Worm (Caenorhabditis elegans) whole organism, mixed stage, embryonic: Measurements from ENCODE around the gene F58B6.1.

Experiments
- M03D4.4 ChIP-seq: sonication (generic microtip); optimal IDR thresholded peaks from 2 replicates; lab custom pipeline; 2017; ENCODE audit warnings: mild to moderate bottlenecking, missing genetic modification characterization, missing compliant biosample characterization
- bed-3 ChIP-seq: fragments of 200-800 bp; sonication (Bioruptor generic); optimal IDR thresholded peaks from 3 replicates; lab custom pipeline; 2018; ENCODE audit warnings: mild to moderate bottlenecking, missing genetic modification characterization, moderate library complexity, missing compliant biosample characterization
- blmp-1 ChIP-seq: fragments of 150-350 bp; optimal IDR thresholded peaks from 2 replicates; lab custom pipeline; 2014; ENCODE audit warnings: missing biosample characterization, missing genetic modification characterization
- ceh-39 ChIP-seq: fragments of 150-350 bp; optimal IDR thresholded peaks from 2 replicates; lab custom pipeline; 2014; ENCODE audit warnings: missing biosample characterization, missing genetic modification characterization
- ceh-43 ChIP-seq: fragments of 200-800 bp; sonication (Bioruptor generic); optimal IDR thresholded peaks from 2 replicates; lab custom pipeline; 2018; ENCODE audit warnings: mild to moderate bottlenecking, missing genetic modification characterization, moderate library complexity, missing compliant biosample characterization
- ceh-83 ChIP-seq: fragments of 200-800 bp; sonication (Bioruptor generic); optimal IDR thresholded peaks from 2 replicates; lab custom pipeline; 2018; ENCODE audit warnings: mild to moderate bottlenecking, missing genetic modification characterization, missing compliant biosample characterization
- ces-1 ChIP-seq: fragments of 150-350 bp; optimal IDR thresholded peaks from 2 replicates; lab custom pipeline; 2014; ENCODE audit warnings: missing biosample characterization, missing genetic modification reagents, missing genetic modification characterization
- cnd-1 ChIP-seq: fragments of 200-800 bp; sonication (Bioruptor generic); optimal IDR thresholded peaks from 2 replicates; lab custom pipeline; 2018; ENCODE audit warnings: mild to moderate bottlenecking, missing genetic modification characterization, missing compliant biosample characterization
- drap-1 ChIP-seq: fragments of 200-800 bp; sonication (Bioruptor generic); optimal IDR thresholded peaks from 3 replicates; lab custom pipeline; 2018; ENCODE audit warnings: mild to moderate bottlenecking, missing genetic modification characterization, missing compliant biosample characterization
- elt-1 ChIP-seq: sonication (generic microtip); optimal IDR thresholded peaks from 2 replicates; lab custom pipeline; 2017; ENCODE audit warnings: missing genetic modification characterization, mild to moderate bottlenecking, missing compliant biosample characterization, antibody characterized with exemption, moderate library complexity, borderline replicate concordance; ENCODE audit not compliant: insufficient read depth
- elt-3 ChIP-seq: fragments of 150-350 bp; optimal IDR thresholded peaks from 2 replicates; lab custom pipeline; 2014; ENCODE audit warnings: missing biosample characterization, missing genetic modification characterization
- flh-1 ChIP-seq: fragments of 200-800 bp; sonication (Bioruptor generic); optimal IDR thresholded peaks from 2 replicates; lab custom pipeline; 2018; ENCODE audit warnings: mild to moderate bottlenecking, missing genetic modification characterization, moderate library complexity, missing compliant biosample characterization
- ham-2 ChIP-seq: fragments of 200-800 bp; sonication (Bioruptor generic); optimal IDR thresholded peaks from 2 replicates; lab custom pipeline; 2018; ENCODE audit warnings: mild to moderate bottlenecking, missing genetic modification characterization, missing compliant biosample characterization
- hlh-1 ChIP-seq: fragments of 150-350 bp; optimal IDR thresholded peaks from 2 replicates; lab custom pipeline; 2014; ENCODE audit warnings: missing biosample characterization, missing genetic modification reagents, missing genetic modification characterization
- lin-13 ChIP-seq: fragments of 150-350 bp; optimal IDR thresholded peaks from 2 replicates; lab custom pipeline; 2014; ENCODE audit warnings: missing biosample characterization, missing genetic modification characterization
- lin-32 ChIP-seq: fragments of 200-800 bp; sonication (Bioruptor generic); optimal IDR thresholded peaks from 2 replicates; lab custom pipeline; 2018; ENCODE audit warnings: mild to moderate bottlenecking, missing genetic modification characterization, missing compliant biosample characterization
- lsy-2 ChIP-seq: fragments of 150-350 bp; optimal IDR thresholded peaks from 2 replicates; lab custom pipeline; 2014; ENCODE audit warnings: missing biosample characterization, missing genetic modification characterization
- mab-5 ChIP-seq: fragments of 150-350 bp; optimal IDR thresholded peaks from 2 replicates; lab custom pipeline; 2014; ENCODE audit warnings: missing biosample characterization, missing genetic modification characterization
- mep-1 ChIP-seq: fragments of 150-350 bp; optimal IDR thresholded peaks from 2 replicates; lab custom pipeline; 2017; ENCODE audit warnings: missing biosample characterization, missing genetic modification reagents, missing genetic modification characterization, inconsistent platforms
- mls-2 ChIP-seq: sonication (generic microtip); optimal IDR thresholded peaks from 2 replicates; lab custom pipeline; 2016; ENCODE audit warnings: mild to moderate bottlenecking, missing genetic modification characterization, moderate library complexity, missing compliant biosample characterization
- nhr-12 ChIP-seq: fragments of 150-350 bp; optimal IDR thresholded peaks from 2 replicates; lab custom pipeline; 2014; ENCODE audit warnings: missing biosample characterization, missing genetic modification characterization
- nhr-2 ChIP-seq: fragments of 150-350 bp; optimal IDR thresholded peaks from 2 replicates; lab custom pipeline; 2014; ENCODE audit warnings: missing biosample characterization, missing genetic modification characterization
- nhr-237 ChIP-seq: fragments of 150-350 bp; optimal IDR thresholded peaks from 2 replicates; lab custom pipeline; 2014; ENCODE audit warnings: missing biosample characterization, missing genetic modification characterization
- nhr-28 ChIP-seq: fragments of 150-350 bp; optimal IDR thresholded peaks from 2 replicates; lab custom pipeline; 2014; ENCODE audit warnings: missing biosample characterization, missing genetic modification characterization
- nhr-76 ChIP-seq: sonication (generic microtip); optimal IDR thresholded peaks from 2 replicates; lab custom pipeline; 2017; ENCODE audit warnings: missing biosample characterization, missing genetic modification characterization
- pha-4 ChIP-seq: fragments of 150-350 bp; optimal IDR thresholded peaks from 2 replicates; lab custom pipeline; 2018; ENCODE audit warnings: missing biosample characterization, missing genetic modification reagents, missing genetic modification characterization
- sem-2 ChIP-seq: fragments of 200-800 bp; sonication (Bioruptor generic); optimal IDR thresholded peaks from 2 replicates; lab custom pipeline; 2018; ENCODE audit warnings: mild to moderate bottlenecking, missing genetic modification characterization, missing compliant biosample characterization
- snpc-4 ChIP-seq: fragments of 150-350 bp; optimal IDR thresholded peaks from 2 replicates; lab custom pipeline; 2014; ENCODE audit warnings: missing biosample characterization, missing genetic modification characterization
- sptf-1 ChIP-seq: sonication (generic microtip); optimal IDR thresholded peaks from 2 replicates; lab custom pipeline; 2017; ENCODE audit warnings: mild to moderate bottlenecking, missing genetic modification characterization, moderate library complexity, missing compliant biosample characterization
- tbx-8 ChIP-seq: fragments of 200-800 bp; sonication (Bioruptor generic); optimal IDR thresholded peaks from 2 replicates; lab custom pipeline; 2018; ENCODE audit warnings: mild to moderate bottlenecking, missing genetic modification characterization, moderate library complexity, missing compliant biosample characterization
- unc-120 ChIP-seq: sonication (generic microtip); optimal IDR thresholded peaks from 2 replicates; lab custom pipeline; 2017; ENCODE audit warnings: missing genetic modification characterization, missing compliant biosample characterization; ENCODE audit not compliant: poor library complexity, severe bottlenecking
- unc-39 ChIP-seq: fragments of 150-350 bp; optimal IDR thresholded peaks from 2 replicates; lab custom pipeline; 2014; ENCODE audit warnings: missing biosample characterization, missing genetic modification characterization
- unc-62 ChIP-seq: fragments of 150-350 bp; optimal IDR thresholded peaks from 2 replicates; lab custom pipeline; 2014; ENCODE audit warnings: missing biosample characterization, missing genetic modification reagents, missing genetic modification characterization
- zip-8 ChIP-seq: fragments of 150-350 bp; optimal IDR thresholded peaks from 2 replicates; lab custom pipeline; 2014; ENCODE audit warnings: missing biosample characterization, missing genetic modification characterization
- ztf-11 ChIP-seq: fragments of 150-350 bp; optimal IDR thresholded peaks from 2 replicates; lab custom pipeline; 2014; ENCODE audit warnings: missing biosample characterization, missing genetic modification characterization

Gene F58B6.1

ce11 chrIII:1099523-1099922 is 16.2 kb downstream of the F58B6.1 start:
- TF ChIP-seq mep-1 (tag; lab: Kevin White, UChicago) (no peak), hlh-1 (tag; lab: Kevin White, UChicago) (no peak), nhr-2 (no peak), snpc-4 (no peak), ham-2 (GFP tag; lab: Kevin White, UChicago) (no peak), ceh-83 (GFP tag; lab: Kevin White, UChicago) (no peak), nhr-28 (tag; lab: Kevin White, UChicago) (no peak), elt-1 (tag; lab: Kevin White, UChicago) (no peak), sptf-1 (tag; lab: Kevin White, UChicago) (no peak), M03D4.4 (no peak), unc-39 (tag; lab: Kevin White, UChicago) (no peak), mls-2 (no peak), drap-1 (GFP tag; lab: Kevin White, UChicago) (no peak), zip-8 (tag; lab: Kevin White, UChicago) (no peak), sem-2 (GFP tag; lab: Kevin White, UChicago) (no peak)

- TF ChIP-seq nhr-237 (tag; lab: Kevin White, UChicago) (no peak), unc-62 (no peak), snpc-4 (no peak), cnd-1 (tag; lab: Kevin White, UChicago) (no peak), drap-1 (GFP tag; lab: Kevin White, UChicago) (no peak), sptf-1 (tag; lab: Kevin White, UChicago) (no peak), unc-120 (tag; lab: Kevin White, UChicago) (no peak), M03D4.4 (no peak), lsy-2 (tag; lab: Kevin White, UChicago) (no peak), ceh-43 (GFP tag; lab: Kevin White, UChicago) (no peak), sem-2 (GFP tag; lab: Kevin White, UChicago) (no peak), flh-1 (GFP tag; lab: Kevin White, UChicago) (no peak), pha-4 (tag; lab: Kevin White, UChicago) (no peak), nhr-76 (no peak), elt-3 (tag; lab: Kevin White, UChicago) (no peak), elt-1 (tag; lab: Kevin White, UChicago) (no peak), lin-32 (GFP tag; lab: Kevin White, UChicago) (no peak), ceh-83 (GFP tag; lab: Kevin White, UChicago) (no peak), ham-2 (GFP tag; lab: Kevin White, UChicago) (no peak), lin-13 (no peak)
Measured at ce11 chrIII:1094391-1094790, 21.3 kb downstream of the F58B6.1 start.

DNA sequence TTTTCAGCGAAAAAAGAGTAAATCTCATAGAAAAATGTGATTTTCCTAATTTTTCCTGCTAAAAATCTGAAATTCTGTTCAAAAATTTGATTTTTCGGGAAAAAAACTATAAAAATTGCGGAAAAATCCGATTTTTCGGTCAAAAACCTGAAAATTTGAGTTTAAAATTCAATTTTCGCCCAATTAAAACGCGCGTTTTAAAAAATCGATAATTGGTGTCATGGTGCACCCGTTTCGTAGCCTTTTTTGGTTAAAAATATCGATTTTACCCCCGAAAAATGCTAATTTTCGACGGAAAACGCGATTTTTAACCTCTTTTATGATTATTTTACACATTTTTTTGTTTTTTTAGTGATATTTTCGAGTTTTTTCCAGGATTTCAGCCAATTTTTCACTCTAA is 30.8 kb downstream of the F58B6.1 start:
- peak; percentile 52 for TF ChIP-seq ces-1 (GFP tag; lab: Kevin White, UChicago)
- TF ChIP-seq pha-4 (tag; lab: Kevin White, UChicago) = no peak
- TF ChIP-seq ceh-39 (tag; lab: Kevin White, UChicago) = peak; percentile 19
- no peak for TF ChIP-seq flh-1 (GFP tag; lab: Kevin White, UChicago)
- no peak for TF ChIP-seq tbx-8 (GFP tag; lab: Kevin White, UChicago)
- no peak for TF ChIP-seq unc-39 (tag; lab: Kevin White, UChicago)

- TF ChIP-seq bed-3 (GFP tag; lab: Kevin White, UChicago) = no peak
- TF ChIP-seq drap-1 (GFP tag; lab: Kevin White, UChicago) = no peak
- TF ChIP-seq blmp-1 (tag; lab: Kevin White, UChicago) = no peak
Measured at ce11 chrIII:1081101-1081500, 34.6 kb downstream of the F58B6.1 start, which contains the start of gene par-2. Gene par-2 (plus strand): TSS chrIII:1081401.

- TF ChIP-seq blmp-1 (tag; lab: Kevin White, UChicago) (peak; percentile 14), sem-2 (GFP tag; lab: Kevin White, UChicago) (no peak), ces-1 (GFP tag; lab: Kevin White, UChicago) (peak; percentile 73), bed-3 (GFP tag; lab: Kevin White, UChicago) (no peak), ceh-39 (tag; lab: Kevin White, UChicago) (peak; percentile 92), zip-8 (tag; lab: Kevin White, UChicago) (no peak), ztf-11 (no peak), nhr-76 (no peak), hlh-1 (tag; lab: Kevin White, UChicago) (peak; percentile 87), elt-3 (tag; lab: Kevin White, UChicago) (no peak), pha-4 (tag; lab: Kevin White, UChicago) (peak; percentile 90), nhr-12 (tag; lab: Kevin White, UChicago) (no peak), ham-2 (GFP tag; lab: Kevin White, UChicago) (no peak), drap-1 (GFP tag; lab: Kevin White, UChicago) (peak; percentile 52), sptf-1 (tag; lab: Kevin White, UChicago) (peak; percentile 50), ceh-43 (GFP tag; lab: Kevin White, UChicago) (no peak), unc-62 (peak; percentile 15), unc-39 (tag; lab: Kevin White, UChicago) (no peak), tbx-8 (GFP tag; lab: Kevin White, UChicago) (no peak), mls-2 (no peak), cnd-1 (tag; lab: Kevin White, UChicago) (peak; percentile 33), unc-120 (tag; lab: Kevin White, UChicago) (peak; percentile 58), elt-1 (tag; lab: Kevin White, UChicago) (peak; percentile 5), lsy-2 (tag; lab: Kevin White, UChicago) (peak; percentile 85), nhr-2 (no peak), nhr-237 (tag; lab: Kevin White, UChicago) (peak; percentile 94), lin-13 (peak; percentile 94), M03D4.4 (peak; percentile 1), flh-1 (GFP tag; lab: Kevin White, UChicago) (no peak), mab-5 (no peak), snpc-4 (no peak), ceh-83 (GFP tag; lab: Kevin White, UChicago) (no peak), lin-32 (GFP tag; lab: Kevin White, UChicago) (no peak), mep-1 (tag; lab: Kevin White, UChicago) (peak; percentile 99), nhr-28 (tag; lab: Kevin White, UChicago) (no peak)
- TF ChIP-seq, all 35 proteins: peak for 16
Measured at ce11 chrIII:1080536-1080935, 35.2 kb downstream of the F58B6.1 start, which contains the start of the genes rab-18 and kbp-4. Gene rab-18 (minus strand): TSS chrIII:1080775. Gene kbp-4 (plus strand): TSS chrIII:1080901.
